Worm (Caenorhabditis elegans) whole organism, L3 larva: ENCODE data around the gene tsn-1.

Source experiments
- R02D3.7 ChIP-seq: fragments of 150-350 bp; optimal IDR thresholded peaks from 2 replicates; lab custom pipeline; 2014; ENCODE audit warnings: missing biosample characterization, missing genetic modification characterization
- ZK546.5 ChIP-seq: sonication (generic microtip); optimal IDR thresholded peaks from 2 replicates; lab custom pipeline; 2017; ENCODE audit warnings: missing biosample characterization, missing genetic modification characterization
- aly-2 ChIP-seq: fragments of 150-350 bp; optimal IDR thresholded peaks from 2 replicates; lab custom pipeline; 2014; ENCODE audit warnings: missing biosample characterization, missing genetic modification characterization
- ama-1 ChIP-seq: fragments of 150-350 bp; optimal IDR thresholded peaks from 2 replicates; lab custom pipeline; 2018
- ceh-16 ChIP-seq: sonication (generic microtip); optimal IDR thresholded peaks from 2 replicates; lab custom pipeline; 2017; ENCODE audit warnings: missing biosample characterization, missing genetic modification characterization
- ceh-28 ChIP-seq: fragments of 150-350 bp; optimal IDR thresholded peaks from 2 replicates; lab custom pipeline; 2014; ENCODE audit warnings: missing biosample characterization, missing genetic modification reagents, missing genetic modification characterization
- ceh-82 ChIP-seq: fragments of 150-350 bp; optimal IDR thresholded peaks from 2 replicates; lab custom pipeline; 2014; ENCODE audit warnings: missing biosample characterization, missing genetic modification characterization
- daf-12 ChIP-seq: fragments of 150-350 bp; optimal IDR thresholded peaks from 2 replicates; lab custom pipeline; 2014; ENCODE audit warnings: missing biosample characterization, missing genetic modification reagents, missing genetic modification characterization
- egl-27 ChIP-seq: sonication (generic microtip); optimal IDR thresholded peaks from 4 replicates; lab custom pipeline; 2017; ENCODE audit warnings: missing biosample characterization, missing genetic modification reagents, missing genetic modification characterization
- egl-5 ChIP-seq: fragments of 150-350 bp; optimal IDR thresholded peaks from 2 replicates; lab custom pipeline; 2017; ENCODE audit warnings: missing biosample characterization, missing genetic modification reagents, missing genetic modification characterization, inconsistent platforms
- elt-2 ChIP-seq: sonication (generic microtip); optimal IDR thresholded peaks from 2 replicates; lab custom pipeline; 2016; ENCODE audit warnings: missing genetic modification reagents, mild to moderate bottlenecking, missing genetic modification characterization, missing compliant biosample characterization
- elt-3 ChIP-seq, 3 experiments: fragments of 150-350 bp in 1 of 3; sonication (generic microtip) in 2 of 3; optimal IDR thresholded peaks; 2 replicates in 2 of 3; 4 replicates in 1 of 3; lab custom pipeline; 2014 to 2017; ENCODE audit warnings: missing biosample characterization in 3 of 3, missing genetic modification characterization in 3 of 3
- fkh-10 ChIP-seq: sonication (generic microtip); optimal IDR thresholded peaks from 2 replicates; lab custom pipeline; 2017; ENCODE audit warnings: missing biosample characterization, missing genetic modification reagents, missing genetic modification characterization
- fkh-2 ChIP-seq: fragments of 150-350 bp; optimal IDR thresholded peaks from 2 replicates; lab custom pipeline; 2014; ENCODE audit warnings: missing biosample characterization, missing genetic modification reagents, missing genetic modification characterization
- fos-1 ChIP-seq: fragments of 150-350 bp; optimal IDR thresholded peaks from 2 replicates; lab custom pipeline; 2014; ENCODE audit warnings: missing biosample characterization, missing genetic modification characterization
- hmg-11 ChIP-seq: sonication (generic microtip); optimal IDR thresholded peaks from 2 replicates; lab custom pipeline; 2016; ENCODE audit warnings: missing genetic modification characterization, missing compliant biosample characterization
- jun-1 ChIP-seq: fragments of 150-350 bp; optimal IDR thresholded peaks from 2 replicates; lab custom pipeline; 2014; ENCODE audit warnings: missing biosample characterization, missing genetic modification reagents, missing genetic modification characterization
- lin-15B ChIP-seq: fragments of 150-350 bp; optimal IDR thresholded peaks from 2 replicates; lab custom pipeline; 2014; ENCODE audit warnings: missing biosample characterization, missing genetic modification characterization
- lin-39 ChIP-seq: fragments of 150-350 bp; optimal IDR thresholded peaks from 2 replicates; lab custom pipeline; 2018; ENCODE audit warnings: missing biosample characterization, missing genetic modification reagents, missing genetic modification characterization
- lsy-12 ChIP-seq: sonication (generic microtip); optimal IDR thresholded peaks from 2 replicates; lab custom pipeline; 2016; ENCODE audit warnings: mild to moderate bottlenecking, missing genetic modification characterization, missing compliant biosample characterization
- mdl-1 ChIP-seq: fragments of 150-350 bp; optimal IDR thresholded peaks from 2 replicates; lab custom pipeline; 2014; ENCODE audit warnings: missing biosample characterization, missing genetic modification characterization
- mml-1 ChIP-seq: fragments of 150-350 bp; sonication (generic microtip); optimal IDR thresholded peaks from 3 replicates; lab custom pipeline; 2014; ENCODE audit warnings: missing biosample characterization, missing genetic modification characterization
- nfya-1 ChIP-seq: sonication (generic microtip); optimal IDR thresholded peaks from 2 replicates; lab custom pipeline; 2017; ENCODE audit warnings: missing genetic modification characterization, mild to moderate bottlenecking, missing compliant biosample characterization, antibody characterized with exemption, moderate library complexity; ENCODE audit not compliant: insufficient read depth
- nhr-12 ChIP-seq: fragments of 150-350 bp; optimal IDR thresholded peaks from 2 replicates; lab custom pipeline; 2014; ENCODE audit warnings: missing biosample characterization, missing genetic modification characterization
- nhr-237 ChIP-seq: fragments of 150-350 bp; optimal IDR thresholded peaks from 2 replicates; lab custom pipeline; 2014; ENCODE audit warnings: missing biosample characterization, missing genetic modification characterization
- nhr-25 ChIP-seq: sonication (generic microtip); optimal IDR thresholded peaks from 2 replicates; lab custom pipeline; 2017; ENCODE audit warnings: missing biosample characterization, missing genetic modification characterization
- nhr-28 ChIP-seq: fragments of 150-350 bp; optimal IDR thresholded peaks from 2 replicates; lab custom pipeline; 2014; ENCODE audit warnings: missing biosample characterization, missing genetic modification characterization
- nhr-43 ChIP-seq: sonication (generic microtip); optimal IDR thresholded peaks from 2 replicates; lab custom pipeline; 2016; ENCODE audit warnings: mild to moderate bottlenecking, missing genetic modification characterization, missing compliant biosample characterization; ENCODE audit not compliant: poor library complexity, severe bottlenecking
- nhr-67 ChIP-seq: fragments of 150-350 bp; optimal IDR thresholded peaks from 2 replicates; lab custom pipeline; 2014; ENCODE audit warnings: missing biosample characterization, missing genetic modification characterization
- nhr-77 ChIP-seq: fragments of 150-350 bp; optimal IDR thresholded peaks from 2 replicates; lab custom pipeline; 2014; ENCODE audit warnings: missing biosample characterization, missing genetic modification characterization
- pha-4 ChIP-seq: fragments of 150-350 bp; optimal IDR thresholded peaks from 2 replicates; lab custom pipeline; 2014; ENCODE audit warnings: missing biosample characterization, missing genetic modification reagents, missing genetic modification characterization
- pqm-1 ChIP-seq: fragments of 150-350 bp; optimal IDR thresholded peaks from 2 replicates; lab custom pipeline; 2017; ENCODE audit warnings: missing biosample characterization, missing genetic modification characterization, inconsistent platforms
- sea-2 ChIP-seq: fragments of 150-350 bp; sonication (generic microtip); optimal IDR thresholded peaks from 4 replicates; lab custom pipeline; 2014; ENCODE audit warnings: missing biosample characterization, missing genetic modification reagents, missing genetic modification characterization
- skn-1 ChIP-seq: fragments of 150-350 bp; optimal IDR thresholded peaks from 2 replicates; lab custom pipeline; 2014; ENCODE audit warnings: missing biosample characterization, missing genetic modification characterization
- snpc-4 ChIP-seq: fragments of 150-350 bp; optimal IDR thresholded peaks from 2 replicates; lab custom pipeline; 2014; ENCODE audit warnings: missing biosample characterization, missing genetic modification characterization
- tbx-2 ChIP-seq: sonication (generic microtip); optimal IDR thresholded peaks from 2 replicates; lab custom pipeline; 2016; ENCODE audit warnings: mild to moderate bottlenecking, missing genetic modification characterization, missing compliant biosample characterization
- unc-39 ChIP-seq: sonication (generic microtip); optimal IDR thresholded peaks from 4 replicates; lab custom pipeline; 2017; ENCODE audit warnings: missing biosample characterization, missing genetic modification characterization
- unc-62 ChIP-seq: fragments of 150-350 bp; sonication (generic microtip); optimal IDR thresholded peaks from 4 replicates; lab custom pipeline; 2014; ENCODE audit warnings: missing biosample characterization, missing genetic modification reagents, missing genetic modification characterization
- zag-1 ChIP-seq: fragments of 150-350 bp; optimal IDR thresholded peaks from 2 replicates; lab custom pipeline; 2014; ENCODE audit warnings: missing biosample characterization, missing genetic modification characterization
- ztf-11 ChIP-seq: fragments of 150-350 bp; optimal IDR thresholded peaks from 2 replicates; lab custom pipeline; 2014; ENCODE audit warnings: missing biosample characterization, missing genetic modification characterization
- ztf-4 ChIP-seq: fragments of 150-350 bp; optimal IDR thresholded peaks from 2 replicates; lab custom pipeline; 2014; ENCODE audit warnings: missing biosample characterization, missing genetic modification characterization

tsn-1 gene

DNA sequence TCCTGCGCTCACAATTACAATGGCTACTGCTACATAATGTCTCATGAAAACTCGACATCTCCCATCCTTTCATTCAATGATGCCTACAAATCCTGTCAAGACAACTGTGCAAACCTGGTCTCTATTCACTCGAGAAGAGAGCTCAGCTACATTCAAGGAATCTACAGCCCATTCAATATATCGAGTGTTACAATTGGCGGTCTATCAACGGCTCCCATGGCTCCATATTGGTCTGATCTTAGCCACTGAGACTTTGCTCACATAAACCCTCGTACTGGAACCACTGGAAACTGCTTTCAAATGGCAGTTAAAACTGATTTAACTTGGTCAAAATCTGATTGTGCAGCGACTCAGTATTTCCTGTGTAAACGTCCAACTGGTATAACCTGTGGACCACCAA, 31.1 kb upstream of the tsn-1 start, which contains the start of gene T05A7.3:
T05A7.3 (plus strand) TSS at position 301 of the 400 bp plus-strand sequence.
- TF ChIP-seq jun-1 (tag; lab: Kevin White, UChicago), result no peak
- TF ChIP-seq fos-1 (tag; lab: Kevin White, UChicago), result no peak
- no peak for TF ChIP-seq ztf-11 (tag; lab: Kevin White, UChicago)
- TF ChIP-seq hmg-11 (tag; lab: Kevin White, UChicago), result no peak
- TF ChIP-seq unc-62, result no peak
- TF ChIP-seq egl-27, result no peak
- TF ChIP-seq fkh-10 (GFP tag; lab: Kevin White, UChicago), result no peak
- TF ChIP-seq daf-12 (tag; lab: Kevin White, UChicago), result no peak
- no peak for TF ChIP-seq snpc-4 (tag; lab: Kevin White, UChicago)
- no peak for TF ChIP-seq lsy-12 (tag; lab: Kevin White, UChicago)
- TF ChIP-seq egl-5 (tag; lab: Kevin White, UChicago), result no peak
- TF ChIP-seq lin-39 (tag; lab: Kevin White, UChicago), result no peak
- TF ChIP-seq nhr-43, result no peak
- TF ChIP-seq nfya-1, result no peak
- TF ChIP-seq unc-39 (tag; lab: Kevin White, UChicago), result no peak
- no peak for TF ChIP-seq R02D3.7 (tag; lab: Kevin White, UChicago)
- TF ChIP-seq mdl-1 (tag; lab: Kevin White, UChicago), result no peak
- TF ChIP-seq nhr-237 (tag; lab: Kevin White, UChicago), result no peak

DNA sequence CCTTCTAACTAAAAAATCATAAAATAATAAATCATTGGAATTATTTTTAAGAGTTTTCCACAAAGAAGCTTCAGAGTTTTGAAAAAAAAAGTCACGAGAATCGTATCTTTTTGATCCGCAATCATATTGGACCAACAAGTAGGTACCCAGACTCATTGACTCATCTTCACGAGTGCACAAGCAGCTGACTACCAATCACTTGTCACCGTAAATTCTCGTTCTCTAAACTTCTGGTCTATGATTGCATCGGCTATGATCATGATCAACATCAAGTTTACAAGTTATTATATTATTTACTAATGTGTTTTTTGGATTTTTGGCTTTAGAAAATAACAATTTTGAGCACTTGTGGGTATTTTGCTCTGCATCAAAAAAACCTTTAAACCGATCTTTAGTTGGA, 30.4 kb upstream of the tsn-1 start:
- TF ChIP-seq unc-62, result no peak
- TF ChIP-seq zag-1, result no peak
- no peak for TF ChIP-seq lsy-12 (tag; lab: Kevin White, UChicago)
- no peak for TF ChIP-seq nhr-67 (tag; lab: Kevin White, UChicago)
- TF ChIP-seq mml-1, result no peak
- TF ChIP-seq pqm-1, result no peak
- no peak for TF ChIP-seq R02D3.7 (tag; lab: Kevin White, UChicago)
- TF ChIP-seq snpc-4 (tag; lab: Kevin White, UChicago), result no peak
- no peak for TF ChIP-seq elt-2
- no peak for TF ChIP-seq nhr-77 (tag; lab: Kevin White, UChicago)
- no peak for TF ChIP-seq sea-2
- no peak for TF ChIP-seq pha-4 (tag; lab: Kevin White, UChicago)
- TF ChIP-seq lin-39 (tag; lab: Kevin White, UChicago), result no peak
- TF ChIP-seq fkh-10 (GFP tag; lab: Kevin White, UChicago), result no peak
- no peak for TF ChIP-seq fkh-2
- TF ChIP-seq aly-2 (tag; lab: Kevin White, UChicago), result no peak
- TF ChIP-seq nhr-237 (tag; lab: Kevin White, UChicago), result no peak
- TF ChIP-seq mdl-1 (tag; lab: Kevin White, UChicago), result no peak

DNA sequence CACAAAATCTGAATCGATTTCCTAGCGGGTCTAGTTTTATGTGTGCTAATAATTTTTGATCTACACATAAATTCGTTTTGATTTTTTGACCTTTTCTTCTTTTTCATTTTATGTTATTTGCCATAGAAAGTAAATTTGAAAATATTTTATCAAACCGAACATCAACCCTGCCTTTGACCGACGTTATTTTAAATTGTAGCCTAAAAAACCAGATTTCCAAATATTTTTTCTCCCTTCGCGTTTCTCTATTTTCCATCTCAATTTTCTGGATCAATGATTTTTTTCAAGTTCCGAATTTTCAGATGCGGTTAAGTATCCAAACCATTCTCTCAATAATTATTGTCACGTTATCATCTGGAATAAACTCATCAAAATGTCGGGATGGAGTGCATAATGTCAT, 28.7 kb upstream of the tsn-1 start, which contains the start of gene T05A7.1:
T05A7.1 (plus strand) TSS at position 301 of the 400 bp plus-strand sequence.
- no peak for TF ChIP-seq ceh-16 (tag; lab: Kevin White, UChicago)
- no peak for TF ChIP-seq mml-1

DNA sequence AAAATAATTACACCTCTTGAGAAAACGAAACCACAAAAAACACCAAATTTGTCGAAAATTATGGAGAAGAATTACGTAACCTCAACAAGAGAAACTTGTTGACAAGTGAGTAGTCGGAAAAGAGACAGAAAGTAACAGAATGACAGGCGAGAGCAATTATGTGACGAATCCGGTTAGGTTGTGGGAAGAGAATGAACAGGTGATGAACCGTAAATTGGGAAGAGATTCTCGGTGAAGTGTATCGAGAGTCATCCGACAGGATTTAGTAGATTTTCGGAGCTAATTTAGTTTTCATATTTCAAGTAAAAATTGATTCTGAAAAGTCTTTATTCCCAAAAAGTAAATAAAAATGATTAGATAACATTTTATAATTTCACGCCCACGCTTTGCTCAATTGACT, 25.2 kb upstream of the tsn-1 start, which contains the start of gene T05A7.7:
T05A7.7 (minus strand) TSS at position 101 of the 400 bp plus-strand sequence.
- TF ChIP-seq pha-4 (tag; lab: Kevin White, UChicago) (no peak), daf-12 (tag; lab: Kevin White, UChicago) (no peak), ztf-4 (tag; lab: Kevin White, UChicago) (no peak), tbx-2 (no peak), ceh-16 (tag; lab: Kevin White, UChicago) (no peak), nhr-28 (tag; lab: Kevin White, UChicago) (no peak), unc-62 (no peak), snpc-4 (tag; lab: Kevin White, UChicago) (no peak), R02D3.7 (tag; lab: Kevin White, UChicago) (no peak), ztf-11 (tag; lab: Kevin White, UChicago) (no peak), nhr-12 (tag; lab: Kevin White, UChicago) (no peak), mdl-1 (tag; lab: Kevin White, UChicago) (no peak), hmg-11 (tag; lab: Kevin White, UChicago) (no peak), nhr-25 (no peak)
- TF ChIP-seq, all 47 proteins: peak for 0

DNA sequence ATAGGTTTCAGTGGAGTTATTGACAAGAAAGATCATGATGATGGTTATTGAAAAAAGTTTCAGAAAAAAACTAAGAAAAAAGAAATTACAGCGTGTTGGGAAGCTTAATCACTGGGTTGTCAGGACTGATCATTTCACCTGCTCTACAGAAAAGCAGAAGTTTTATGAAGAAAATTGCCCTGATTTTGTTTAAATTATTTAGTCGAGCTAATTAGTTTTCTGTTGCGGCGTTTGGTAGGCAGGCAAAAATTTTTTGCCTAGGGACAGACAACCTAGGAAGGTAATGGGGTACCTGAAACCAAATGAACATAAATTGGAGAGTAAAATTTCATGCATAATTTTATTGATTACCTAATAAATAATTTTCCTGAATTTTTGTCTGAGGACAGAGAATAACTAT, 22.9 kb upstream of the tsn-1 start, which contains the start of gene sre-40:
sre-40 (minus strand) TSS at position 101 of the 400 bp plus-strand sequence.
- TF ChIP-seq hmg-11 (tag; lab: Kevin White, UChicago), result no peak
- no peak for TF ChIP-seq ztf-4 (tag; lab: Kevin White, UChicago)
- TF ChIP-seq lin-15B, result no peak
- no peak for TF ChIP-seq ceh-16 (tag; lab: Kevin White, UChicago)
- TF ChIP-seq nhr-43, result no peak
- TF ChIP-seq R02D3.7 (tag; lab: Kevin White, UChicago), result no peak
- no peak for TF ChIP-seq aly-2 (tag; lab: Kevin White, UChicago)
- TF ChIP-seq skn-1 (tag; lab: Kevin White, UChicago), result no peak
- no peak for TF ChIP-seq ZK546.5 (tag; lab: Kevin White, UChicago)
- TF ChIP-seq zag-1, result no peak
- TF ChIP-seq ceh-28 (tag; lab: Kevin White, UChicago), result no peak
- TF ChIP-seq fkh-10 (GFP tag; lab: Kevin White, UChicago), result no peak
- TF ChIP-seq unc-39 (tag; lab: Kevin White, UChicago), result no peak
- TF ChIP-seq elt-3 (tag; optimal IDR thresholded peaks at IDR 0.05; lab: Kevin White, UChicago), result no peak
- TF ChIP-seq ama-1 (lab: Kevin White, UChicago), result no peak
- TF ChIP-seq ceh-82 (tag; lab: Kevin White, UChicago), result no peak
- no peak for TF ChIP-seq fkh-2
- no peak for TF ChIP-seq nhr-237 (tag; lab: Kevin White, UChicago)
- no peak for TF ChIP-seq egl-27
- TF ChIP-seq mml-1, result no peak
